Fruit fly (Drosophila melanogaster) whole organism: Measurements from ENCODE around the gene CG9328.

Experiments
- CG8478 ChIP-seq: fragments of >200 bp; optimal IDR thresholded peaks from 2 replicates; lab custom pipeline; 2018; ENCODE audit warnings: inconsistent platforms
- EcR ChIP-seq, 2 experiments: fragments of >200 bp; optimal IDR thresholded peaks; 2 replicates each; lab custom pipeline; 2017; ENCODE audit warnings: missing biosample characterization in 2 of 2, missing genetic modification characterization in 2 of 2, missing genetic modification reagents in 2 of 2
- pan ChIP-seq: fragments of >200 bp; optimal IDR thresholded peaks from 2 replicates; lab custom pipeline; 2017
- psq ChIP-seq: fragments of >200 bp; optimal IDR thresholded peaks from 2 replicates; lab custom pipeline; 2017
- usp ChIP-seq: fragments of >200 bp; optimal IDR thresholded peaks from 2 replicates; lab custom pipeline; 2017; ENCODE audit warnings: missing biosample characterization, missing genetic modification characterization, mixed read lengths

DNA sequence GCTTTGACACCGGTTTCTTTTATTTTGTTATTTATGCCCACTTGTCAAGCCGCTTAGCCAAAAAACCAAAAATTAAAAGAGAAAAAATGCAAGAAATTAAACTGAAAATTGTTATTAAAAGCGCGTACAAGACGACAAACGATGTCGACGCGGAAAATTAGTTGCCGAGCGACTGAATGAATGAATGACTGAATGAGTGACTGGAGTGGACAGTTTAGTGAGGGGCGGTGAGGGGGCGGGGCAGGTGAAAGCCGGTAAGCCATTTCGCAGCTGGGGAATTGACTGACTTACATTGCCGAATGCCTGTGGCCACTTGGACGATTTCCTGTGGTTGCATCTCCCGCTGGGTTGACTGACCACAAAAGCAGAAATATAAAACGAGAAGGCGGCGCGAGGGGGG lies 9.1 kb downstream of the CG9328 start:
- TF ChIP-seq CG8478 (lab: Kevin White, UChicago) (no peak), pan (lab: Kevin White, UChicago) (no peak), usp (GFP tag; lab: Kevin White, UChicago) (no peak), EcR (GFP tag; optimal IDR thresholded peaks at IDR 0.05; lab: Kevin White, UChicago) (no peak), psq (lab: Kevin White, UChicago) (no peak)
